Worm (Caenorhabditis elegans): ENCODE data around the gene C55C3.7.

Gene C55C3.7

DNA sequence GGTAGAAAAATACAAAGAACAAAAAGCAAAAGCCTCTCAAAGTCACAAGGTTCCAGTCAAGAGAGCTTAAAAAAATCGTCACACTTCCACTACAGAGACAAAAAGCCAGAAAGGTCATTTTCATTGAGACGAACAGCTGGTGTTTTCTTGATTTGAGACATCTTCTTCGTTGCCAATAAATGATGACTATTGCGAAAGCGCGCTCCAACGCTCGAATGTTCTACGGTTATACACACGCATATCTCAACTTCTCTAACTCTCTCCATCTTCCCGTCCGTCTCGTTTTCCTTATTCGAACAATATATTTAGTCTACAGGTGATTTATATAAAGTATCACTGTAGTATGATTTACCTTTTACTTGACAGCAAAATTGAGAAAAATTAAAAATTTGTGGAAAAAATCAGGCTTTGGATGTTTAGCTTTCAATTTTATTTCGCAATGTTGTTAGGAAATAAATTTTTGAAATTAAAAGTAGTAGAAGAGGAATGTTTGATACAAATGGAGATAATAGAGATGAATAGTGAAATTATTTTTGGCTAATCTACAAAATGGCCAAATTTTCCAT lies 17.0 kb downstream of the C55C3.7 start:
- TF ChIP-seq blmp-1 (tag; optimal IDR thresholded peaks at IDR 0.05; ENCODE audit: insufficient read depth): peak; percentile 15
- TF ChIP-seq lin-13 (GFP tag; optimal IDR thresholded peaks at IDR 0.05): peak; percentile 4
- peak; percentile 25 for TF ChIP-seq ama-1 (optimal IDR thresholded peaks at IDR 0.05)
- peak; percentile 64 for TF ChIP-seq sem-4 (tag; optimal IDR thresholded peaks at IDR 0.05)
- TF ChIP-seq nhr-129 (tag; optimal IDR thresholded peaks at IDR 0.05): peak; percentile 87
- TF ChIP-seq nhr-25 (tag; optimal IDR thresholded peaks at IDR 0.05): peak; percentile 72
- no peak for TF ChIP-seq ceh-16 (tag; optimal IDR thresholded peaks at IDR 0.05)
- peak; percentile 76 for TF ChIP-seq C34F6.9 (tag; optimal IDR thresholded peaks at IDR 0.05)
- TF ChIP-seq crh-2 (tag; optimal IDR thresholded peaks at IDR 0.05): peak; percentile 32
- TF ChIP-seq ztf-4 (tag; optimal IDR thresholded peaks at IDR 0.05): peak; percentile 9
- TF ChIP-seq nhr-23 (tag; optimal IDR thresholded peaks at IDR 0.05): no peak
- peak; percentile 30 for TF ChIP-seq F13H6.1 (tag; optimal IDR thresholded peaks at IDR 0.05)
- TF ChIP-seq lsy-2 (tag; optimal IDR thresholded peaks at IDR 0.05): peak in 1 of 2 experiments; percentile 53
- TF ChIP-seq nhr-237 (tag; optimal IDR thresholded peaks at IDR 0.05): no peak
- peak; percentile 4 for TF ChIP-seq zag-1 (tag; optimal IDR thresholded peaks at IDR 0.05)
- peak; percentile 18 for TF ChIP-seq mab-5 (tag; optimal IDR thresholded peaks at IDR 0.05)
- TF ChIP-seq fos-1 (tag; optimal IDR thresholded peaks at IDR 0.05): peak; percentile 69
- TF ChIP-seq skn-1 (tag; optimal IDR thresholded peaks at IDR 0.05): peak; percentile 96
- peak; percentile 41 for TF ChIP-seq sma-9 (GFP tag; optimal IDR thresholded peaks at IDR 0.05)
- TF ChIP-seq sma-9 (tag; optimal IDR thresholded peaks at IDR 0.05): no peak
- TF ChIP-seq unc-39 (tag; optimal IDR thresholded peaks at IDR 0.05): no peak
- peak; percentile 78 for TF ChIP-seq unc-55 (GFP tag; optimal IDR thresholded peaks at IDR 0.05)
- no peak for TF ChIP-seq sma-3 (GFP tag; optimal IDR thresholded peaks at IDR 0.05)

DNA sequence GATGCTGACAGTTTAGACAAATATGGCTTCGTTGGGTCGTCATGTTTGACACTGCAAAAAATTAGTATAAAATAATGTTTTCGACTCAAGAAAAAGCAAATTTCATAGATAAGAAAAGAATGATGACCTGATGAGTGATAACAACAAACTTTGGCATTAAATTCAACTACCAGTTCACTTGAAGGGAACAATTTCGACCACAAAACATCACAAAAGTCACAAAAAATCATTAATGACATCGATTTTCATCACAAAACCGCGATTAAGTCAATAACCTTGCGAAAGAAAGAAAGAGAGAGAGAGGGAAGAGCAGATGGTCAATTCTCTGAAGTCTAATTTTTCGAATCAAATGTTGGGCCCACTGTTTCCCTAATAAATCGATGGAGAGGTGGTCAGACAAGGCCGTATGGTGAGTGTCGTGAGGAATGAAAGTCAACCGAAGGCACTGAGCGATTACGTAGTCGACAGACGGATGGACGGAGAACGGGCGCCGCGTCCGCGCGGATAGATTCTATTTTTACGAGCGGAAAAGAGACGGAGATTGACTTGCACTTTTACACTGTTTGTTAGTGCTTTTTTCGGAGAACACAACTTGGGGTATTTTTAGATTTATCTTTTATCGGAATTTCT lies 18.0 kb downstream of the C55C3.7 start, which contains the start of gene bec-1:
Gene bec-1, minus strand, starts transcription at position 51 of the 630 bp plus-strand sequence.
- TF ChIP-seq nhr-12 (tag; optimal IDR thresholded peaks at IDR 0.05) (no peak), nhr-25 (tag; optimal IDR thresholded peaks at IDR 0.05) (peak; percentile 30), skn-1 (tag; optimal IDR thresholded peaks at IDR 0.05) (peak; percentile 69)

DNA sequence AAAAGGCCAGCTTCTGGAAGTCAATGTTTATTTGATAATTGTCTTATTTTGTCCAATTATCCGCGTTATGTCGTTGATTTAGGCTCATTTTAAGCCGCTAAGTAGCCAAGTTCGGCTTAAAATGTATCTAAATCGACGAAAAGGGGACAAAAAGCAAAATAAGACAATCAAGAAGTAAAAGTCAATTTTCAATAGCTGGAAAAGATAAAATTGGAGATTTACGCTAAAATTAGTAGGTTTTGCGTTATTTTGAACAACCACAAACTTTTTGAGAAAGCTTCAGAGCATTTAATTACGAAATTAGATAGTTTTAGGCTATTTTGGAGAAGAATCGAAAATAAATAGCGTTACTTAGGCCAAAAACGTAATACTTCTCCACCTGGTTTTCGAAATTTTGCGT lies 19.6 kb downstream of the C55C3.7 start:
- TF ChIP-seq alr-1 (tag; optimal IDR thresholded peaks at IDR 0.05) (no peak), aly-2 (tag; optimal IDR thresholded peaks at IDR 0.05) (no peak), crh-2 (tag; optimal IDR thresholded peaks at IDR 0.05) (no peak), sem-4 (tag; optimal IDR thresholded peaks at IDR 0.05) (no peak)

DNA sequence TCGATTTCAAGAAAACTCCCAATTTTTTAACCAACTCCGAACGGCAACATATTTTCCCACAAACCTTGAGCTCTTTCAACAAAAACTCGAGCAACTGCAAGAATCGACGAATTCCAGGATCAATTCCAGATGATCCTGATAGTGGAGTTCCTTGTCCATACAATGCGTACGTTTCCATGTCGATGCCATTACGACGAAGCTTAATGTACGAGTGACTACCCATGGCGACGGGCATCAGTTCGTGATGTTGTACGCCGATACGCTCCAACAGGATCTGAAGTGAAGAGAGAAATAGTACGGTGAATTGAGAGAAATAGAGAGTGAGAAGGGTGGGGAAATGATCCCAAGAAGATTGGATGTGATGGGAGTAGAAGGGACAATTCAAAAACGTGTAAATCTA lies 20.4 kb downstream of the C55C3.7 start:
- TF ChIP-seq nhr-12 (tag; optimal IDR thresholded peaks at IDR 0.05) (no peak), mbf-1 (tag; optimal IDR thresholded peaks at IDR 0.05) (no peak), crh-2 (tag; optimal IDR thresholded peaks at IDR 0.05) (no peak), lin-13 (GFP tag; optimal IDR thresholded peaks at IDR 0.05) (no peak), nhr-129 (tag; optimal IDR thresholded peaks at IDR 0.05) (no peak), ceh-82 (tag; optimal IDR thresholded peaks at IDR 0.05) (no peak), sem-4 (tag; optimal IDR thresholded peaks at IDR 0.05) (no peak), gmeb-1 (tag; optimal IDR thresholded peaks at IDR 0.05) (no peak), R02D3.7 (tag; optimal IDR thresholded peaks at IDR 0.05) (no peak), fos-1 (tag; optimal IDR thresholded peaks at IDR 0.05) (no peak), ztf-4 (tag; optimal IDR thresholded peaks at IDR 0.05) (no peak), ama-1 (optimal IDR thresholded peaks at IDR 0.05) (no peak), nhr-23 (tag; optimal IDR thresholded peaks at IDR 0.05) (no peak), elt-1 (tag; optimal IDR thresholded peaks at IDR 0.05) (no peak), unc-55 (GFP tag; optimal IDR thresholded peaks at IDR 0.05) (no peak), ceh-16 (tag; optimal IDR thresholded peaks at IDR 0.05) (no peak), blmp-1 (tag; optimal IDR thresholded peaks at IDR 0.05; ENCODE audit: insufficient read depth) (no peak), unc-62 (GFP tag; optimal IDR thresholded peaks at IDR 0.05) (no peak), sma-3 (GFP tag; optimal IDR thresholded peaks at IDR 0.05) (no peak)

DNA sequence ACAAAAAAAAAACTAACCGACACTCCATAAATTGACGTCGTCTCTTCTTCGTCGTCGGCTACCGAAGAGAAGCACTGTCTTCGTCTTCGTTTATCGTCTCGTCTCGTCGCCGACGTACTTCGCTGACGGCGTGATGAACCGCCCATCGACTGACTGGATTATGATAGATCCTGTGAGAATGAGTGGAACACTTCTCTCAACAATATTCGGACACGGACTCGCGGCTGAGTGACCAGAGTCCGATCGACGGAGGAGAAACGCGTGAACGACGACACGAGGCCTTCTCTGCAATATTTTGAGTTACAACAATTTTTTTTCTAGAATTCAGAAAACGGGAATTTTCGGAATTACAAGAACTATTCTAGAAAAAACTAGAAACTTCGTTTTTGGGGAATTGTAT lies 22.2 kb downstream of the C55C3.7 start, which contains the start of gene skn-1:
Gene skn-1, minus strand, starts transcription at position 146 of the 400 bp plus-strand sequence.
- TF ChIP-seq nhr-77 (tag; optimal IDR thresholded peaks at IDR 0.05): no peak
- no peak for TF ChIP-seq nhr-6 (tag; optimal IDR thresholded peaks at IDR 0.05)
- no peak for TF ChIP-seq unc-55 (GFP tag; optimal IDR thresholded peaks at IDR 0.05)
- TF ChIP-seq F13H6.1 (tag; optimal IDR thresholded peaks at IDR 0.05): no peak
- no peak for TF ChIP-seq egl-27 (tag; optimal IDR thresholded peaks at IDR 0.05)
- no peak for TF ChIP-seq nhr-11 (tag; optimal IDR thresholded peaks at IDR 0.05)
- no peak for TF ChIP-seq blmp-1 (tag; optimal IDR thresholded peaks at IDR 0.05; ENCODE audit: insufficient read depth)
- TF ChIP-seq nhr-12 (tag; optimal IDR thresholded peaks at IDR 0.05): no peak
- TF ChIP-seq C34F6.9 (tag; optimal IDR thresholded peaks at IDR 0.05): no peak
- no peak for TF ChIP-seq nhr-10 (tag; optimal IDR thresholded peaks at IDR 0.05)
- no peak for TF ChIP-seq unc-62 (GFP tag; optimal IDR thresholded peaks at IDR 0.05)
- TF ChIP-seq R02D3.7 (tag; optimal IDR thresholded peaks at IDR 0.05): no peak
- TF ChIP-seq nhr-25 (tag; optimal IDR thresholded peaks at IDR 0.05): no peak
- no peak for TF ChIP-seq sma-3 (GFP tag; optimal IDR thresholded peaks at IDR 0.05)
- TF ChIP-seq lin-11 (tag; optimal IDR thresholded peaks at IDR 0.05): no peak
- TF ChIP-seq mdl-1 (tag; optimal IDR thresholded peaks at IDR 0.05): no peak

Data from whole organism, L2 larva.